Worm (Caenorhabditis elegans): Measurements from ENCODE around the gene W04G3.11.

ce11 chrX:11109200-11109599, 20.2 kb downstream of the W04G3.11 start, which contains the start of gene grd-1:
- TF ChIP-seq hmbx-1 (tag; optimal IDR thresholded peaks at IDR 0.05), result no peak
- no peak for TF ChIP-seq ceh-13 (GFP tag; optimal IDR thresholded peaks at IDR 0.05)
- TF ChIP-seq F13C5.2 (tag; optimal IDR thresholded peaks at IDR 0.05), result no peak

Measured in whole organism, early embryonic.